Worm (Caenorhabditis elegans): ENCODE measurements around the gene srz-5.

ce11 chrII:3518961-3519544 is 4.5 kb upstream of the srz-5 start, which contains the start of gene clec-126:
- TF ChIP-seq C08G9.2 (tag; optimal IDR thresholded peaks at IDR 0.05) (peak; percentile 67), che-1 (tag; optimal IDR thresholded peaks at IDR 0.05) (peak; percentile 75), nfya-1 (tag; optimal IDR thresholded peaks at IDR 0.05) (peak; percentile 64), tbx-2 (tag; optimal IDR thresholded peaks at IDR 0.05) (peak; percentile 76), pqm-1 (tag; optimal IDR thresholded peaks at IDR 0.05) (peak; percentile 80), gmeb-2 (tag; optimal IDR thresholded peaks at IDR 0.05) (peak; percentile 52), ceh-18 (tag; optimal IDR thresholded peaks at IDR 0.05) (peak; percentile 71), ahr-1 (tag; optimal IDR thresholded peaks at IDR 0.05) (no peak), fkh-6 (tag; optimal IDR thresholded peaks at IDR 0.05) (peak; percentile 76)

Measured in whole organism, late embryonic.